Worm (Caenorhabditis elegans): ENCODE data around the gene nhr-159.

The nhr-159 gene

ce11 chrV:3854847-3855246 is 23.3 kb downstream of the nhr-159 start, which contains the start of gene nhr-186:
nhr-186 (minus strand) TSS chrV:3854947.
- no peak for TF ChIP-seq lin-11 (tag; optimal IDR thresholded peaks at IDR 0.05)
- no peak for TF ChIP-seq nfya-1 (tag; optimal IDR thresholded peaks at IDR 0.05)
- TF ChIP-seq hlh-6 (tag; optimal IDR thresholded peaks at IDR 0.05): no peak
- TF ChIP-seq ztf-16 (tag; optimal IDR thresholded peaks at IDR 0.05): no peak
- no peak for TF ChIP-seq ceh-14 (tag; optimal IDR thresholded peaks at IDR 0.05)
- TF ChIP-seq mec-3 (tag; optimal IDR thresholded peaks at IDR 0.05; ENCODE audit: borderline replicate concordance): no peak
- no peak for TF ChIP-seq ceh-19 (GFP tag; optimal IDR thresholded peaks at IDR 0.05)
- TF ChIP-seq fkh-6 (tag; optimal IDR thresholded peaks at IDR 0.05): no peak
- no peak for TF ChIP-seq pax-1 (tag; optimal IDR thresholded peaks at IDR 0.05)
- no peak for TF ChIP-seq pha-2 (tag; optimal IDR thresholded peaks at IDR 0.05)
- TF ChIP-seq hlh-15 (tag; optimal IDR thresholded peaks at IDR 0.05): no peak
- TF ChIP-seq ceh-24 (tag; optimal IDR thresholded peaks at IDR 0.05): no peak
- no peak for TF ChIP-seq hlh-8 (tag; optimal IDR thresholded peaks at IDR 0.05)
- TF ChIP-seq T23F11.4 (GFP tag; optimal IDR thresholded peaks at IDR 0.05): no peak
- TF ChIP-seq ahr-1 (tag; optimal IDR thresholded peaks at IDR 0.05): no peak
- TF ChIP-seq pros-1 (tag; optimal IDR thresholded peaks at IDR 0.05): no peak

- TF ChIP-seq pax-1 (tag; optimal IDR thresholded peaks at IDR 0.05) (no peak), hlh-30 (tag; optimal IDR thresholded peaks at IDR 0.05; ENCODE audit: insufficient read depth) (no peak), ceh-48 (tag; optimal IDR thresholded peaks at IDR 0.05) (no peak), pat-9 (tag; optimal IDR thresholded peaks at IDR 0.05) (no peak), ceh-45 (GFP tag; IDR thresholded peaks at IDR 0.05) (no peak), T23F11.4 (GFP tag; optimal IDR thresholded peaks at IDR 0.05) (no peak), fax-1 (tag; optimal IDR thresholded peaks at IDR 0.05) (no peak)
Measured at ce11 chrV:3851760-3852159, 26.4 kb downstream of the nhr-159 start.

- TF ChIP-seq npax-4 (tag; optimal IDR thresholded peaks at IDR 0.05) (no peak), Y22D7AL.16 (tag; optimal IDR thresholded peaks at IDR 0.05) (no peak), tbx-2 (tag; optimal IDR thresholded peaks at IDR 0.05) (no peak), ets-4 (tag; optimal IDR thresholded peaks at IDR 0.05) (no peak), unc-55 (GFP tag; optimal IDR thresholded peaks at IDR 0.05) (no peak), K02D7.2 (tag; optimal IDR thresholded peaks at IDR 0.05) (no peak), odd-2 (tag; optimal IDR thresholded peaks at IDR 0.05) (no peak), ceh-18 (tag; optimal IDR thresholded peaks at IDR 0.05) (no peak), fkh-10 (GFP tag; optimal IDR thresholded peaks at IDR 0.05) (no peak), hlh-6 (tag; optimal IDR thresholded peaks at IDR 0.05) (no peak), hlh-13 (GFP tag; optimal IDR thresholded peaks at IDR 0.05) (no peak), lin-11 (tag; optimal IDR thresholded peaks at IDR 0.05) (no peak), unc-42 (tag; optimal IDR thresholded peaks at IDR 0.05) (no peak), ceh-9 (tag; optimal IDR thresholded peaks at IDR 0.05) (no peak), C38D4.7 (GFP tag; optimal IDR thresholded peaks at IDR 0.05) (no peak)
Measured at ce11 chrV:3847268-3847667, 30.9 kb downstream of the nhr-159 start, which contains the start of gene nhr-185. nhr-185 (minus strand) TSS chrV:3847368.

ce11 chrV:3843926-3844325 is 34.2 kb downstream of the nhr-159 start, which contains the start of gene ugt-32:
ugt-32 (minus strand) TSS chrV:3844007.
- no peak for TF ChIP-seq elt-4 (tag; optimal IDR thresholded peaks at IDR 0.05)

ce11 chrV:3841462-3841861 is 36.7 kb downstream of the nhr-159 start:
- TF ChIP-seq hlh-15 (tag; optimal IDR thresholded peaks at IDR 0.05) (no peak), fax-1 (tag; optimal IDR thresholded peaks at IDR 0.05) (no peak), ahr-1 (tag; optimal IDR thresholded peaks at IDR 0.05) (no peak), ceh-6 (GFP tag; optimal IDR thresholded peaks at IDR 0.05) (no peak), ceh-22 (tag; optimal IDR thresholded peaks at IDR 0.05) (no peak), lim-6 (tag; optimal IDR thresholded peaks at IDR 0.05) (no peak), K02D7.2 (tag; optimal IDR thresholded peaks at IDR 0.05) (no peak), T23F11.4 (GFP tag; optimal IDR thresholded peaks at IDR 0.05) (no peak), ceh-18 (tag; optimal IDR thresholded peaks at IDR 0.05) (no peak), ceh-19 (GFP tag; optimal IDR thresholded peaks at IDR 0.05) (no peak), hlh-13 (GFP tag; optimal IDR thresholded peaks at IDR 0.05) (no peak), eyg-1 (tag; optimal IDR thresholded peaks at IDR 0.05) (no peak), pha-2 (tag; optimal IDR thresholded peaks at IDR 0.05) (no peak), ceh-24 (tag; optimal IDR thresholded peaks at IDR 0.05) (no peak), dmd-4 (tag; optimal IDR thresholded peaks at IDR 0.05; ENCODE audit: borderline replicate concordance) (no peak), elt-2 (tag; optimal IDR thresholded peaks at IDR 0.05) (no peak), rnt-1 (tag; optimal IDR thresholded peaks at IDR 0.05) (no peak), K09A11.1 (tag; optimal IDR thresholded peaks at IDR 0.05; ENCODE audit: insufficient read depth) (no peak), npax-4 (tag; optimal IDR thresholded peaks at IDR 0.05) (no peak), ceh-34 (tag; optimal IDR thresholded peaks at IDR 0.05) (no peak)

All from whole organism, late embryonic.